Worm (Caenorhabditis elegans): Measurements from ENCODE around the gene C14A4.6.

DNA sequence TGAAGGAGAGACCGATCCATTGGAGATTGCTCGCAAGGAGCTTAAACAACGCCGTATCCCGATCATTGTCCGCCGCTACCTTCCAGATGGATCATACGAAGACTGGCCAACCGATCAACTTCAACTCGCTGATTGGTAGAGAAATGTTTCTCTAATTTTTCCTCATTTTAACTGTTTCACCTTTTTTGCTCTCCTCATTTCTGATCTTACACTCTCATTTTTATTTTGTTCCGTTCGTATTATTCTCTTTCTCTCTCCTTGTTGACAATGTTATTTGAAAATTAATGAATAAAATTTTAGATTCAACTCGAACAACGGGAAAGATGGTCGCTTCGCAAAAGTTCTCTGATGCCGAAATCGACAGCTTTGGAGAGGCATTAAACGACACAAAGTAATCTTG, 14.9 kb downstream of the C14A4.6 start, which contains the start of gene dohh-1:
- TF ChIP-seq dao-5 (tag; optimal IDR thresholded peaks at IDR 0.05) = no peak
- no peak for TF ChIP-seq him-1 (tag; optimal IDR thresholded peaks at IDR 0.05)
